Fruit fly (Drosophila melanogaster) whole organism, embryonic: ENCODE results near the gene Rpt6.
A peak's percentile ranks its signal among the peaks of the same experiment; 100 is the strongest.

Experiments used
- ATbp ChIP-seq: fragments of 200-800 bp; sonication (Bioruptor generic); optimal IDR thresholded peaks from 2 replicates; lab custom pipeline; 2017; ENCODE audit warnings: missing biosample characterization, mild to moderate bottlenecking, missing genetic modification characterization, missing genetic modification reagents
- CG10267 ChIP-seq: fragments of 200-800 bp; sonication (Bioruptor generic); optimal IDR thresholded peaks from 2 replicates; lab custom pipeline; 2018; ENCODE audit warnings: missing biosample characterization, mild to moderate bottlenecking, missing genetic modification characterization, moderate library complexity
- CG10274 ChIP-seq: fragments of 200-800 bp; sonication (Bioruptor generic); optimal IDR thresholded peaks from 3 replicates; lab custom pipeline; 2017; ENCODE audit warnings: missing biosample characterization, mild to moderate bottlenecking, missing genetic modification characterization
- CG11560 ChIP-seq: fragments of 200-800 bp; sonication (Bioruptor generic); IDR thresholded peaks from 3 replicates; pipeline ENCODE4 v1.3.6; 2022; ENCODE audit warnings: missing biosample characterization, missing genetic modification characterization
- CG12155 ChIP-seq: fragments of 200-800 bp; sonication (Bioruptor generic); optimal IDR thresholded peaks from 3 replicates; lab custom pipeline; 2016; ENCODE audit warnings: missing biosample characterization, missing genetic modification characterization
- CG12659 ChIP-seq: fragments of 200-800 bp; sonication (Bioruptor generic); optimal IDR thresholded peaks from 3 replicates; lab custom pipeline; 2017; ENCODE audit warnings: mild to moderate bottlenecking, missing biosample characterization, missing genetic modification reagents, missing genetic modification characterization
- CG13287 ChIP-seq: fragments of 200-800 bp; sonication (Bioruptor generic); IDR thresholded peaks from 2 replicates; pipeline ENCODE4 v1.3.6; 2022; ENCODE audit warnings: missing biosample characterization, missing genetic modification characterization; ENCODE audit not compliant: partially characterized antibody
- CG13296 ChIP-seq: fragments of 200-800 bp; sonication (Bioruptor generic); optimal IDR thresholded peaks from 3 replicates; lab custom pipeline; 2018; ENCODE audit warnings: missing biosample characterization, mild to moderate bottlenecking, missing genetic modification characterization
- CG13624 ChIP-seq: fragments of 200-800 bp; sonication (Bioruptor generic); optimal IDR thresholded peaks from 2 replicates; lab custom pipeline; 2016; ENCODE audit warnings: missing biosample characterization, missing genetic modification characterization
- CG14965 ChIP-seq: fragments of 200-800 bp; sonication (Bioruptor generic); optimal IDR thresholded peaks from 2 replicates; lab custom pipeline; 2016; ENCODE audit warnings: missing biosample characterization, missing genetic modification characterization, borderline replicate concordance
- CG15514 ChIP-seq: fragments of 200-800 bp; sonication (Bioruptor generic); optimal IDR thresholded peaks from 3 replicates; lab custom pipeline; 2017; ENCODE audit warnings: missing biosample characterization, missing genetic modification characterization, mild to moderate bottlenecking, moderate library complexity, missing genetic modification reagents
- CG17802 ChIP-seq: fragments of 200-800 bp; sonication (Bioruptor generic); optimal IDR thresholded peaks from 2 replicates; lab custom pipeline; 2018; ENCODE audit warnings: missing biosample characterization, mild to moderate bottlenecking, missing genetic modification characterization, moderate library complexity
- CG18599 ChIP-seq: fragments of 200-800 bp; sonication (Bioruptor generic); optimal IDR thresholded peaks from 3 replicates; lab custom pipeline; 2017; ENCODE audit warnings: missing biosample characterization, missing genetic modification characterization, mild to moderate bottlenecking, moderate library complexity, missing genetic modification reagents
- CG2889 ChIP-seq: fragments of 200-800 bp; sonication (Bioruptor generic); IDR thresholded peaks from 3 replicates; pipeline ENCODE4 v1.3.6; 2022; ENCODE audit warnings: missing biosample characterization, missing genetic modification characterization
- CG31224 ChIP-seq: fragments of 200-800 bp; sonication (Bioruptor generic); IDR thresholded peaks from 2 replicates; pipeline ENCODE4 v1.3.6; 2022; ENCODE audit warnings: missing biosample characterization, missing genetic modification characterization
- CG32767 ChIP-seq: fragments of 200-800 bp; sonication (Bioruptor generic); IDR thresholded peaks from 2 replicates; pipeline ENCODE4 v1.3.6; 2022; ENCODE audit warnings: missing biosample characterization, missing genetic modification characterization
- CG4854 ChIP-seq: fragments of 200-800 bp; sonication (Bioruptor generic); optimal IDR thresholded peaks from 2 replicates; lab custom pipeline; 2016; ENCODE audit warnings: missing biosample characterization, missing genetic modification characterization, inconsistent platforms
- CG5180 ChIP-seq: fragments of 200-800 bp; sonication (Bioruptor generic); optimal IDR thresholded peaks from 3 replicates; lab custom pipeline; 2017; ENCODE audit warnings: missing biosample characterization, missing genetic modification characterization, mild to moderate bottlenecking, moderate library complexity, missing genetic modification reagents
- CG6689 ChIP-seq: fragments of 200-800 bp; sonication (Bioruptor generic); IDR thresholded peaks from 2 replicates; pipeline ENCODE4 v1.3.6; 2022; ENCODE audit warnings: missing biosample characterization, missing genetic modification characterization
- CG9817 ChIP-seq: fragments of 200-800 bp; sonication (Bioruptor generic); optimal IDR thresholded peaks from 2 replicates; lab custom pipeline; 2018; ENCODE audit warnings: missing biosample characterization, mild to moderate bottlenecking, missing genetic modification characterization, moderate library complexity
- CkIIα-i1 ChIP-seq: fragments of 200-800 bp; sonication (Bioruptor generic); IDR thresholded peaks from 2 replicates; pipeline ENCODE4 v1.3.6; 2022; ENCODE audit warnings: missing biosample characterization, missing genetic modification characterization
- Dip2 ChIP-seq: fragments of 200-800 bp; sonication (Bioruptor generic); IDR thresholded peaks from 2 replicates; pipeline ENCODE4 v1.3.6; 2022; ENCODE audit warnings: missing biosample characterization, missing genetic modification characterization
- Doc3 ChIP-seq: fragments of 200-800 bp; sonication (Bioruptor generic); IDR thresholded peaks from 3 replicates; pipeline ENCODE4 v1.3.6; 2022; ENCODE audit warnings: missing biosample characterization, missing genetic modification characterization; ENCODE audit not compliant: partially characterized antibody
- Dp ChIP-seq: fragments of 200-800 bp; sonication (Bioruptor generic); optimal IDR thresholded peaks from 2 replicates; lab custom pipeline; 2018; ENCODE audit warnings: missing biosample characterization, mild to moderate bottlenecking, missing genetic modification characterization, moderate library complexity
- Eip74EF ChIP-seq, 2 experiments: fragments of 200-800 bp in 1 of 2; fragments of >200 bp in 1 of 2; sonication (Bioruptor generic) in 1 of 2; optimal IDR thresholded peaks; 2 replicates each; lab custom pipeline; 2017 to 2019; ENCODE audit warnings: missing biosample characterization in 2 of 2, missing genetic modification characterization in 2 of 2, mild to moderate bottlenecking in 1 of 2, moderate library complexity in 1 of 2
- Gsc ChIP-seq: fragments of 200-800 bp; sonication (Bioruptor generic); IDR thresholded peaks from 2 replicates; pipeline ENCODE4 v1.3.6; 2022; ENCODE audit warnings: missing biosample characterization, missing genetic modification characterization
- Hr3 ChIP-seq: fragments of 200-800 bp; sonication (Bioruptor generic); optimal IDR thresholded peaks from 3 replicates; lab custom pipeline; 2016; ENCODE audit warnings: missing biosample characterization, missing genetic modification characterization
- Hsf ChIP-seq: fragments of 200-800 bp; sonication (Bioruptor generic); optimal IDR thresholded peaks from 3 replicates; lab custom pipeline; 2016; ENCODE audit warnings: missing biosample characterization, missing genetic modification characterization
- Med ChIP-seq: fragments of 200-800 bp; sonication (Bioruptor generic); peaks from one replicate; lab custom pipeline; 2016; ENCODE audit warnings: missing biosample characterization, missing genetic modification characterization, mild to moderate bottlenecking, inconsistent platforms, moderate library complexity
- NfI ChIP-seq: fragments of 200-800 bp; sonication (Bioruptor generic); optimal IDR thresholded peaks from 3 replicates; lab custom pipeline; 2018; ENCODE audit warnings: missing biosample characterization, mild to moderate bottlenecking, missing genetic modification characterization, moderate library complexity
- Sox100B ChIP-seq: fragments of 200-800 bp; sonication (Bioruptor generic); optimal IDR thresholded peaks from 3 replicates; lab custom pipeline; 2018; ENCODE audit warnings: missing biosample characterization, mild to moderate bottlenecking, missing genetic modification characterization
- amos ChIP-seq: fragments of 200-800 bp; sonication (Bioruptor generic); IDR thresholded peaks from 2 replicates; pipeline ENCODE4 v1.3.6; 2022; ENCODE audit warnings: missing biosample characterization, missing genetic modification characterization; ENCODE audit not compliant: partially characterized antibody
- ato ChIP-seq: fragments of 200-800 bp; sonication (Bioruptor generic); IDR thresholded peaks from 2 replicates; pipeline ENCODE4 v1.3.6; 2022; ENCODE audit warnings: missing biosample characterization, missing genetic modification characterization; ENCODE audit not compliant: partially characterized antibody
- cad ChIP-seq: fragments of >200 bp; optimal IDR thresholded peaks from 2 replicates; lab custom pipeline; 2017; ENCODE audit warnings: missing biosample characterization, missing genetic modification characterization
- dati ChIP-seq: fragments of 200-800 bp; sonication (Bioruptor generic); IDR thresholded peaks from 2 replicates; pipeline ENCODE4 v1.3.6; 2022; ENCODE audit warnings: missing biosample characterization, missing genetic modification characterization
- dm ChIP-seq: fragments of 200-800 bp; sonication (Bioruptor generic); optimal IDR thresholded peaks from 3 replicates; lab custom pipeline; 2016; ENCODE audit warnings: missing biosample characterization, missing genetic modification characterization
- fd102C ChIP-seq: fragments of 200-800 bp; sonication (Bioruptor generic); optimal IDR thresholded peaks from 2 replicates; lab custom pipeline; 2018; ENCODE audit warnings: missing biosample characterization, mild to moderate bottlenecking, missing genetic modification characterization, moderate library complexity
- grau ChIP-seq: fragments of 200-800 bp; optimal IDR thresholded peaks from 3 replicates; lab custom pipeline; 2019; ENCODE audit warnings: missing biosample characterization, mild to moderate bottlenecking, missing genetic modification characterization, moderate library complexity
- ind ChIP-seq: fragments of 200-800 bp; sonication (Bioruptor generic); optimal IDR thresholded peaks from 3 replicates; lab custom pipeline; 2016; ENCODE audit warnings: missing biosample characterization, missing genetic modification characterization
- kah ChIP-seq: fragments of 200-800 bp; sonication (Bioruptor generic); optimal IDR thresholded peaks from 2 replicates; lab custom pipeline; 2018; ENCODE audit warnings: missing biosample characterization, mild to moderate bottlenecking, missing genetic modification characterization
- lmd ChIP-seq: fragments of 200-800 bp; sonication (Bioruptor generic); IDR thresholded peaks from 2 replicates; pipeline ENCODE4 v1.3.6; 2022; ENCODE audit warnings: missing biosample characterization, missing genetic modification characterization
- maf-S ChIP-seq: fragments of 200-800 bp; sonication (Bioruptor generic); optimal IDR thresholded peaks from 2 replicates; lab custom pipeline; 2016; ENCODE audit warnings: missing biosample characterization, missing genetic modification characterization
- nom ChIP-seq: fragments of 200-800 bp; sonication (Bioruptor generic); optimal IDR thresholded peaks from 2 replicates; lab custom pipeline; 2017; ENCODE audit warnings: missing biosample characterization, missing genetic modification characterization, mild to moderate bottlenecking, moderate library complexity, missing genetic modification reagents
- prd ChIP-seq, 3 experiments: fragments of >200 bp in 2 of 3; fragments of 200-800 bp in 1 of 3; sonication (Bioruptor generic) in 1 of 3; optimal IDR thresholded peaks in 2 of 3; IDR thresholded peaks in 1 of 3; 2 replicates in 2 of 3; 3 replicates in 1 of 3; pipeline versions ENCODE4 v1.3.6 to Lab custom; 2017 to 2022; ENCODE audit warnings: missing biosample characterization in 1 of 3, missing genetic modification characterization in 1 of 3
- ranshi ChIP-seq: fragments of 200-800 bp; sonication (Bioruptor generic); IDR thresholded peaks from 2 replicates; pipeline ENCODE4 v1.3.6; 2022; ENCODE audit warnings: missing biosample characterization, missing genetic modification characterization
- repo ChIP-seq: fragments of 200-800 bp; sonication (Bioruptor generic); optimal IDR thresholded peaks from 2 replicates; lab custom pipeline; 2016; ENCODE audit warnings: missing biosample characterization, missing genetic modification characterization
- sug ChIP-seq: fragments of 200-800 bp; optimal IDR thresholded peaks from 2 replicates; lab custom pipeline; 2019; ENCODE audit warnings: missing biosample characterization, mild to moderate bottlenecking, missing genetic modification characterization, moderate library complexity
- zfh2 ChIP-seq: fragments of 200-800 bp; sonication (Bioruptor generic); optimal IDR thresholded peaks from 2 replicates; lab custom pipeline; 2016; ENCODE audit warnings: missing biosample characterization, missing genetic modification characterization

The Rpt6 gene

DNA sequence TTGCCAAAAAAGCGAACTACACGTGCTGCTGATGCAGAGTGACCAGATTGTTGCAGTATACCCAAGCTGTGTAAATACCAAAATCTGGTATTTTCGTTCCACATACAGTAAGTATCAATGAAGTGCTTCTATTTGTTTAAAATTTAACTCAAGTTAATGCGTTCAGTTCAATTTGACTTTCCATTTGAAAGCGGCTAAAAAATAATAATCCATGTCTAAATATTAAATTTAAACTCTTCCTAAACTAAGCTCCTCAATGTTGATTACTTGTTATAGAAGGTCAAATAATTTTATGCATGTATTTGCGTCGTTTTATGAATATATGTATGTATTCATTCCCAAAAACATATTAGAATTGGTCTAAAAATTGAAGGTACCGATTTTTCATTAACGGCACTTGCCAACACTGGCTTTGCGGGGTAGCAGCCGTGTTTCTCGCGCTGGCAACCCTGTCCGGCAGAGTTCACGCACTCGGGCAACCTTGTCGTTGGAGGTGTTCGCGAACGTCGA lies 34.0 kb downstream of the Rpt6 start, which contains the start of the genes peng and sol (continued):
- TF ChIP-seq cad (no peak), CG5180 (no peak), CG32767 (peak; percentile 52; the same call in 1 of the 2 replicates), grau (tag; lab: Kevin White, UChicago) (peak; percentile 97), prd (optimal IDR thresholded peaks at IDR 0.05; lab: Kevin White, UChicago) (no peak), prd (GFP tag; IDR thresholded peaks at IDR 0.05; lab: Robert Waterston, UW) (peak; percentile 69; the same call in 2 of the 3 replicates), CG12659 (GFP tag; lab: Kevin White, UChicago) (peak; percentile 70), Dip2 (GFP tag; lab: Robert Waterston, UW) (no peak), CG4854 (GFP tag; lab: Kevin White, UChicago) (peak; percentile 29), lmd (GFP tag; lab: Robert Waterston, UW) (peak; percentile 58), kah (GFP tag; lab: Kevin White, UChicago) (no peak), CkIIα-i1 (GFP tag; lab: Robert Waterston, UW) (no peak), Med (GFP tag; lab: Kevin White, UChicago) (peak; percentile 92), CG2889 (GFP tag; lab: Robert Waterston, UW) (peak; percentile 65; the same call in 1 of the 3 replicates), ato (GFP tag; lab: Robert Waterston, UW) (no peak), CG9817 (tag; lab: Kevin White, UChicago) (peak; percentile 62), fd102C (no peak), CG17802 (tag; lab: Kevin White, UChicago) (no peak), CG18599 (GFP tag; lab: Kevin White, UChicago) (peak; percentile 71), ATbp (no peak), NfI (GFP tag; lab: Kevin White, UChicago) (peak; percentile 69), Dp (GFP tag; lab: Kevin White, UChicago) (no peak), amos (GFP tag; lab: Robert Waterston, UW) (peak; percentile 35; the same call in 1 of the 2 replicates), CG13296 (GFP tag; lab: Kevin White, UChicago) (peak; percentile 7), Eip74EF (GFP tag; optimal IDR thresholded peaks at IDR 0.05; lab: Kevin White, UChicago) (no peak), ind (GFP tag; lab: Kevin White, UChicago) (peak; percentile 76), CG10274 (GFP tag; lab: Kevin White, UChicago) (peak; percentile 12), CG10267 (tag; lab: Kevin White, UChicago) (peak; percentile 93), CG13624 (GFP tag; lab: Kevin White, UChicago) (peak; percentile 76), Sox100B (no peak), Hr3 (GFP tag; lab: Kevin White, UChicago) (peak; percentile 76), CG15514 (GFP tag; lab: Kevin White, UChicago) (peak; percentile 54), CG11560 (tag; lab: Robert Waterston, UW) (0 out of 3 replicates have a peak, but pooled peaks have one; percentile 43), nom (GFP tag; lab: Kevin White, UChicago) (peak; percentile 18), Hsf (GFP tag; lab: Kevin White, UChicago) (peak; percentile 88), Gsc (GFP tag; lab: Robert Waterston, UW) (no peak), CG31224 (GFP tag; lab: Robert Waterston, UW) (no peak; the same call in 1 of the 2 replicates), Doc3 (no peak), maf-S (GFP tag; lab: Kevin White, UChicago) (peak; percentile 51), repo (no peak), CG6689 (GFP tag; lab: Robert Waterston, UW) (peak; percentile 54), dm (peak; percentile 92), ranshi (GFP tag; lab: Robert Waterston, UW) (peak; percentile 57; the same call in 1 of the 2 replicates), zfh2 (GFP tag; lab: Kevin White, UChicago) (peak; percentile 78), CG14965 (GFP tag; lab: Kevin White, UChicago) (no peak), sug (peak; percentile 44), dati (GFP tag; lab: Robert Waterston, UW) (no peak), CG12155 (GFP tag; lab: Kevin White, UChicago) (peak; percentile 80), CG13287 (GFP tag; lab: Robert Waterston, UW) (0 out of 2 replicates have a peak, but pooled peaks have one; percentile 12)
